Worm (Caenorhabditis elegans): ENCODE data around the gene T16G12.6.

Gene T16G12.6

ce11 chrIII:10069278-10069677 is at the start of gene T16G12.6:
Gene T16G12.6 (plus strand): TSS chrIII:10069578.
- TF ChIP-seq T23F11.4 (GFP tag; optimal IDR thresholded peaks at IDR 0.05) (no peak), ceh-34 (tag; optimal IDR thresholded peaks at IDR 0.05) (no peak), sdc-2 (tag; optimal IDR thresholded peaks at IDR 0.05) (no peak), dmd-4 (tag; optimal IDR thresholded peaks at IDR 0.05; ENCODE audit: borderline replicate concordance) (no peak), elt-2 (tag; optimal IDR thresholded peaks at IDR 0.05) (no peak), F13H6.1 (tag; optimal IDR thresholded peaks at IDR 0.05) (no peak), ceh-9 (tag; optimal IDR thresholded peaks at IDR 0.05) (no peak), ceh-22 (tag; optimal IDR thresholded peaks at IDR 0.05) (no peak)

ce11 chrIII:10023452-10023851 is 45.9 kb upstream of the T16G12.6 start, which contains the start of gene ins-21:
Gene ins-21 (plus strand): TSS chrIII:10023752.
- no peak for TF ChIP-seq lin-11 (tag; optimal IDR thresholded peaks at IDR 0.05)

- TF ChIP-seq lin-11 (tag; optimal IDR thresholded peaks at IDR 0.05) = no peak
- no peak for TF ChIP-seq ama-1 (optimal IDR thresholded peaks at IDR 0.05)
- TF ChIP-seq K02D7.2 (tag; optimal IDR thresholded peaks at IDR 0.05) = no peak
- TF ChIP-seq ceh-48 (tag; optimal IDR thresholded peaks at IDR 0.05) = no peak
- no peak for TF ChIP-seq hlh-6 (tag; optimal IDR thresholded peaks at IDR 0.05)
- no peak for TF ChIP-seq syd-9 (tag; optimal IDR thresholded peaks at IDR 0.05)
- no peak for TF ChIP-seq sox-4 (tag; optimal IDR thresholded peaks at IDR 0.05)
- no peak for TF ChIP-seq hlh-30 (tag; optimal IDR thresholded peaks at IDR 0.05; ENCODE audit: insufficient read depth)
- TF ChIP-seq tbx-2 (tag; optimal IDR thresholded peaks at IDR 0.05) = no peak
- no peak for TF ChIP-seq Y22D7AL.16 (tag; optimal IDR thresholded peaks at IDR 0.05)
Measured at ce11 chrIII:10025989-10026388, 43.4 kb upstream of the T16G12.6 start, which contains the start of gene ins-22. Gene ins-22 (plus strand): TSS chrIII:10026289.

- TF ChIP-seq ceh-22 (tag; optimal IDR thresholded peaks at IDR 0.05) = no peak
- no peak for TF ChIP-seq elt-4 (tag; optimal IDR thresholded peaks at IDR 0.05)
- TF ChIP-seq sox-4 (tag; optimal IDR thresholded peaks at IDR 0.05) = no peak
- no peak for TF ChIP-seq ref-2 (tag; optimal IDR thresholded peaks at IDR 0.05)
- TF ChIP-seq nhr-11 (tag; optimal IDR thresholded peaks at IDR 0.05) = no peak
- no peak for TF ChIP-seq ceh-34 (tag; optimal IDR thresholded peaks at IDR 0.05)
- no peak for TF ChIP-seq sdc-2 (tag; optimal IDR thresholded peaks at IDR 0.05)
- TF ChIP-seq T23F11.4 (GFP tag; optimal IDR thresholded peaks at IDR 0.05) = no peak
- TF ChIP-seq pha-4 (tag; optimal IDR thresholded peaks at IDR 0.05) = no peak
- no peak for TF ChIP-seq syd-9 (tag; optimal IDR thresholded peaks at IDR 0.05)
- TF ChIP-seq hlh-6 (tag; optimal IDR thresholded peaks at IDR 0.05) = no peak
- TF ChIP-seq ceh-6 (GFP tag; optimal IDR thresholded peaks at IDR 0.05) = no peak
- no peak for TF ChIP-seq ahr-1 (tag; optimal IDR thresholded peaks at IDR 0.05)
- no peak for TF ChIP-seq nhr-232 (tag; optimal IDR thresholded peaks at IDR 0.05)
Measured at ce11 chrIII:10027947-10028346, 41.4 kb upstream of the T16G12.6 start, which contains the start of gene ins-23. Gene ins-23 (plus strand): TSS chrIII:10028247.

ce11 chrIII:10030549-10030948 is 38.8 kb upstream of the T16G12.6 start, which contains the start of gene M04D8.4:
Gene M04D8.4 (minus strand): TSS chrIII:10030649.
- TF ChIP-seq che-1 (tag; optimal IDR thresholded peaks at IDR 0.05) (no peak), hlh-13 (GFP tag; optimal IDR thresholded peaks at IDR 0.05) (no peak), hlh-30 (tag; optimal IDR thresholded peaks at IDR 0.05; ENCODE audit: insufficient read depth) (no peak), nhr-11 (tag; optimal IDR thresholded peaks at IDR 0.05) (no peak), ets-4 (tag; optimal IDR thresholded peaks at IDR 0.05) (no peak), eyg-1 (tag; optimal IDR thresholded peaks at IDR 0.05) (no peak)

ce11 chrIII:10033213-10033612 is 36.2 kb upstream of the T16G12.6 start, which contains the start of gene M04D8.5:
Gene M04D8.5 (minus strand): TSS chrIII:10033313.
- TF ChIP-seq che-1 (tag; optimal IDR thresholded peaks at IDR 0.05) (no peak), pat-9 (tag; optimal IDR thresholded peaks at IDR 0.05) (no peak)

ce11 chrIII:10033881-10034280 is 35.5 kb upstream of the T16G12.6 start, which contains the start of gene M04D8.8:
Gene M04D8.8 (plus strand): TSS chrIII:10034181.
- TF ChIP-seq nfya-1 (tag; optimal IDR thresholded peaks at IDR 0.05) (no peak), dve-1 (tag; optimal IDR thresholded peaks at IDR 0.05) (no peak), unc-55 (GFP tag; optimal IDR thresholded peaks at IDR 0.05) (no peak), ceh-14 (tag; optimal IDR thresholded peaks at IDR 0.05) (no peak), unc-3 (GFP tag; conservative IDR thresholded peaks at IDR 0.05) (no peak), unc-3 (tag; optimal IDR thresholded peaks at IDR 0.05) (no peak)

Measured in whole organism, late embryonic.